Fruit fly (Drosophila melanogaster) whole organism, embryonic: ENCODE data around the gene CG13991.
A peak's percentile ranks its signal among the peaks of the same experiment; 100 is the strongest.

Experiments
- Adf1 ChIP-seq: fragments of 200-800 bp; sonication (Bioruptor generic); IDR thresholded peaks from 2 replicates; pipeline ENCODE4 v1.3.6; 2022; ENCODE audit warnings: missing biosample characterization, missing genetic modification characterization
- Aef1 ChIP-seq: fragments of 200-800 bp; sonication (Bioruptor generic); IDR thresholded peaks from 3 replicates; pipeline ENCODE4 v1.3.6; 2022; ENCODE audit warnings: missing biosample characterization, missing genetic modification characterization
- Blimp-1 ChIP-seq: fragments of 200-800 bp; sonication (Bioruptor generic); optimal IDR thresholded peaks from 3 replicates; lab custom pipeline; 2018; ENCODE audit warnings: missing biosample characterization, missing genetic modification characterization, mild to moderate bottlenecking, moderate library complexity, missing genetic modification reagents
- CG11560 ChIP-seq: fragments of 200-800 bp; sonication (Bioruptor generic); IDR thresholded peaks from 3 replicates; pipeline ENCODE4 v1.3.6; 2022; ENCODE audit warnings: missing biosample characterization, missing genetic modification characterization
- CG12942 ChIP-seq: fragments of 200-800 bp; sonication (Bioruptor generic); optimal IDR thresholded peaks from 3 replicates; lab custom pipeline; 2016; ENCODE audit warnings: missing biosample characterization, missing genetic modification characterization
- CG13287 ChIP-seq: fragments of 200-800 bp; sonication (Bioruptor generic); IDR thresholded peaks from 2 replicates; pipeline ENCODE4 v1.3.6; 2022; ENCODE audit warnings: missing biosample characterization, missing genetic modification characterization; ENCODE audit not compliant: partially characterized antibody
- CG13296 ChIP-seq: fragments of 200-800 bp; sonication (Bioruptor generic); optimal IDR thresholded peaks from 3 replicates; lab custom pipeline; 2018; ENCODE audit warnings: missing biosample characterization, mild to moderate bottlenecking, missing genetic modification characterization
- CG15514 ChIP-seq: fragments of 200-800 bp; sonication (Bioruptor generic); optimal IDR thresholded peaks from 3 replicates; lab custom pipeline; 2017; ENCODE audit warnings: missing biosample characterization, missing genetic modification characterization, mild to moderate bottlenecking, moderate library complexity, missing genetic modification reagents
- CG1832 ChIP-seq: fragments of 200-800 bp; sonication (Bioruptor generic); optimal IDR thresholded peaks from 2 replicates; lab custom pipeline; 2017; ENCODE audit warnings: missing biosample characterization, mild to moderate bottlenecking, missing genetic modification characterization, inconsistent platforms
- CG3726 ChIP-seq: fragments of 200-800 bp; sonication (Bioruptor generic); IDR thresholded peaks from 3 replicates; pipeline ENCODE4, ENCODE4 v1.3.6; 2022; ENCODE audit warnings: missing biosample characterization, missing genetic modification characterization
- CG4360 ChIP-seq: fragments of 200-800 bp; sonication (Bioruptor generic); IDR thresholded peaks from 2 replicates; pipeline ENCODE4 v1.3.6; 2022; ENCODE audit warnings: missing biosample characterization, missing genetic modification characterization
- CG6791 ChIP-seq: fragments of 200-800 bp; sonication (Bioruptor generic); IDR thresholded peaks from 3 replicates; pipeline ENCODE4 v1.3.6; 2022; ENCODE audit warnings: missing biosample characterization, missing genetic modification characterization; ENCODE audit not compliant: partially characterized antibody
- CG7372 ChIP-seq: fragments of 200-800 bp; sonication (Bioruptor generic); IDR thresholded peaks from 2 replicates; pipeline ENCODE4 v1.3.6; 2022; ENCODE audit warnings: missing biosample characterization, missing genetic modification characterization
- CG7963 ChIP-seq: fragments of 200-800 bp; sonication (Bioruptor generic); IDR thresholded peaks from 3 replicates; pipeline ENCODE4 v1.3.6; 2022; ENCODE audit warnings: missing biosample characterization, missing genetic modification characterization; ENCODE audit not compliant: partially characterized antibody
- CrebB ChIP-seq: fragments of 200-800 bp; sonication (Bioruptor generic); optimal IDR thresholded peaks from 3 replicates; lab custom pipeline; 2018; ENCODE audit warnings: missing biosample characterization, mild to moderate bottlenecking, missing genetic modification characterization
- Dbx ChIP-seq: fragments of 200-800 bp; sonication (Bioruptor generic); IDR thresholded peaks from 3 replicates; pipeline ENCODE4 v1.3.6; 2022; ENCODE audit warnings: missing biosample characterization, missing genetic modification characterization
- Deaf1 ChIP-seq: fragments of 200-800 bp; optimal IDR thresholded peaks from 3 replicates; lab custom pipeline; 2019; ENCODE audit warnings: missing biosample characterization, mild to moderate bottlenecking, missing genetic modification characterization, moderate library complexity
- Dll ChIP-seq: fragments of 200-800 bp; sonication (Bioruptor generic); IDR thresholded peaks from 4 replicates; pipeline ENCODE4 v1.3.6; 2022; ENCODE audit warnings: missing biosample characterization, missing genetic modification characterization; ENCODE audit not compliant: partially characterized antibody
- E2f1 ChIP-seq: fragments of 200-800 bp; sonication (Bioruptor generic); IDR thresholded peaks from 2 replicates; pipeline ENCODE4 v1.3.6; 2022; ENCODE audit warnings: missing biosample characterization, missing genetic modification characterization
- E2f2 ChIP-seq: fragments of 200-800 bp; sonication (Bioruptor generic); IDR thresholded peaks from 2 replicates; pipeline ENCODE4 v1.3.6; 2022; ENCODE audit warnings: missing biosample characterization, missing genetic modification characterization
- Ets65A ChIP-seq: fragments of 200-800 bp; sonication (Bioruptor generic); peaks from one replicate; lab custom pipeline; 2016; ENCODE audit warnings: missing biosample characterization, missing genetic modification characterization
- Hmx ChIP-seq: fragments of 200-800 bp; sonication (Bioruptor generic); optimal IDR thresholded peaks from 2 replicates; lab custom pipeline; 2016; ENCODE audit warnings: missing biosample characterization, missing genetic modification characterization
- MBD-R2 ChIP-seq: fragments of 200-800 bp; sonication (Bioruptor generic); IDR thresholded peaks from 2 replicates; pipeline ENCODE4 v1.3.6; 2022; ENCODE audit warnings: missing biosample characterization, missing genetic modification characterization
- Mes4 ChIP-seq: fragments of 200-800 bp; sonication (Bioruptor generic); optimal IDR thresholded peaks from 2 replicates; lab custom pipeline; 2016; ENCODE audit warnings: missing biosample characterization, missing genetic modification characterization
- Myb ChIP-seq: fragments of 200-800 bp; sonication (Bioruptor generic); optimal IDR thresholded peaks from 2 replicates; lab custom pipeline; 2016; ENCODE audit warnings: missing biosample characterization, missing genetic modification characterization
- Nf-YC ChIP-seq: fragments of 200-800 bp; optimal IDR thresholded peaks from 3 replicates; lab custom pipeline; 2019; ENCODE audit warnings: missing biosample characterization, mild to moderate bottlenecking, missing genetic modification characterization, moderate library complexity
- Sox102F ChIP-seq: fragments of 200-800 bp; sonication (Bioruptor generic); optimal IDR thresholded peaks from 2 replicates; lab custom pipeline; 2018; ENCODE audit warnings: missing biosample characterization, mild to moderate bottlenecking, missing genetic modification characterization, moderate library complexity
- Sry-β ChIP-seq: fragments of 200-800 bp; sonication (Bioruptor generic); optimal IDR thresholded peaks from 2 replicates; lab custom pipeline; 2018; ENCODE audit warnings: missing biosample characterization, mild to moderate bottlenecking, missing genetic modification characterization, moderate library complexity
- bowl ChIP-seq: fragments of 200-800 bp; sonication (Bioruptor generic); IDR thresholded peaks from 2 replicates; pipeline ENCODE4 v1.3.6; 2022; ENCODE audit warnings: missing biosample characterization, missing genetic modification characterization
- bsh ChIP-seq, 2 experiments: fragments of 200-800 bp; sonication (Bioruptor generic); optimal IDR thresholded peaks; 2 replicates each; lab custom pipeline; 2017 to 2018; ENCODE audit warnings: mild to moderate bottlenecking in 2 of 2, missing biosample characterization in 2 of 2, missing genetic modification characterization in 2 of 2, moderate library complexity in 1 of 2
- caup ChIP-seq: fragments of 200-800 bp; sonication (Bioruptor generic); optimal IDR thresholded peaks from 3 replicates; lab custom pipeline; 2017; ENCODE audit warnings: missing biosample characterization, mild to moderate bottlenecking, missing genetic modification characterization, moderate library complexity; ENCODE audit not compliant: severe bottlenecking
- chinmo ChIP-seq: fragments of 200-800 bp; sonication (Bioruptor generic); IDR thresholded peaks from 4 replicates; pipeline ENCODE4 v1.3.6; 2022; ENCODE audit warnings: missing biosample characterization, missing genetic modification characterization; ENCODE audit not compliant: partially characterized antibody
- ci ChIP-seq: fragments of 200-800 bp; sonication (Bioruptor generic); IDR thresholded peaks from 3 replicates; pipeline ENCODE4 v1.3.6; 2022; ENCODE audit warnings: missing biosample characterization, missing genetic modification characterization
- crp ChIP-seq, 2 experiments: fragments of 200-800 bp; sonication (Bioruptor generic); optimal IDR thresholded peaks; 2 replicates in 1 of 2; 3 replicates in 1 of 2; lab custom pipeline; 2017; ENCODE audit warnings: missing biosample characterization in 2 of 2, missing genetic modification characterization in 2 of 2, mild to moderate bottlenecking in 1 of 2, moderate library complexity in 1 of 2
- dmrt11E ChIP-seq: fragments of 200-800 bp; sonication (Bioruptor generic); optimal IDR thresholded peaks from 3 replicates; lab custom pipeline; 2018; ENCODE audit warnings: missing biosample characterization, mild to moderate bottlenecking, missing genetic modification characterization, moderate library complexity
- jumu ChIP-seq: fragments of 200-800 bp; sonication (Bioruptor generic); optimal IDR thresholded peaks from 3 replicates; lab custom pipeline; 2016; ENCODE audit warnings: missing biosample characterization, missing genetic modification characterization
- kay ChIP-seq: fragments of 200-800 bp; sonication (Bioruptor generic); optimal IDR thresholded peaks from 2 replicates; lab custom pipeline; 2016; ENCODE audit warnings: missing biosample characterization, missing genetic modification characterization
- ken ChIP-seq: fragments of 200-800 bp; sonication (Bioruptor generic); IDR thresholded peaks from 3 replicates; pipeline ENCODE4 v1.3.6; 2022; ENCODE audit warnings: missing biosample characterization, missing genetic modification characterization
- lab ChIP-seq: fragments of 200-800 bp; sonication (Bioruptor generic); optimal IDR thresholded peaks from 3 replicates; lab custom pipeline; 2017; ENCODE audit warnings: missing biosample characterization, missing genetic modification characterization, mild to moderate bottlenecking, moderate library complexity, missing genetic modification reagents
- nom ChIP-seq: fragments of 200-800 bp; sonication (Bioruptor generic); optimal IDR thresholded peaks from 2 replicates; lab custom pipeline; 2017; ENCODE audit warnings: missing biosample characterization, missing genetic modification characterization, mild to moderate bottlenecking, moderate library complexity, missing genetic modification reagents
- pnt ChIP-seq: fragments of 200-800 bp; sonication (Bioruptor generic); optimal IDR thresholded peaks from 3 replicates; lab custom pipeline; 2016; ENCODE audit warnings: missing biosample characterization, missing genetic modification characterization
- row ChIP-seq: fragments of 200-800 bp; sonication (Bioruptor generic); IDR thresholded peaks from 3 replicates; pipeline ENCODE4 v1.3.6; 2022; ENCODE audit warnings: missing biosample characterization, missing genetic modification characterization
- run ChIP-seq: fragments of 200-800 bp; sonication (Bioruptor generic); optimal IDR thresholded peaks from 3 replicates; lab custom pipeline; 2018; ENCODE audit warnings: missing biosample characterization, mild to moderate bottlenecking, missing genetic modification characterization
- sens ChIP-seq: fragments of 200-800 bp; sonication (Bioruptor generic); peaks from one replicate; lab custom pipeline; 2016; ENCODE audit warnings: missing biosample characterization, missing genetic modification characterization
- vnd ChIP-seq: fragments of 200-800 bp; sonication (Bioruptor generic); IDR thresholded peaks from 3 replicates; pipeline ENCODE4 v1.3.6; 2022; ENCODE audit warnings: missing biosample characterization, missing genetic modification characterization; ENCODE audit not compliant: partially characterized antibody

The CG13991 gene

DNA sequence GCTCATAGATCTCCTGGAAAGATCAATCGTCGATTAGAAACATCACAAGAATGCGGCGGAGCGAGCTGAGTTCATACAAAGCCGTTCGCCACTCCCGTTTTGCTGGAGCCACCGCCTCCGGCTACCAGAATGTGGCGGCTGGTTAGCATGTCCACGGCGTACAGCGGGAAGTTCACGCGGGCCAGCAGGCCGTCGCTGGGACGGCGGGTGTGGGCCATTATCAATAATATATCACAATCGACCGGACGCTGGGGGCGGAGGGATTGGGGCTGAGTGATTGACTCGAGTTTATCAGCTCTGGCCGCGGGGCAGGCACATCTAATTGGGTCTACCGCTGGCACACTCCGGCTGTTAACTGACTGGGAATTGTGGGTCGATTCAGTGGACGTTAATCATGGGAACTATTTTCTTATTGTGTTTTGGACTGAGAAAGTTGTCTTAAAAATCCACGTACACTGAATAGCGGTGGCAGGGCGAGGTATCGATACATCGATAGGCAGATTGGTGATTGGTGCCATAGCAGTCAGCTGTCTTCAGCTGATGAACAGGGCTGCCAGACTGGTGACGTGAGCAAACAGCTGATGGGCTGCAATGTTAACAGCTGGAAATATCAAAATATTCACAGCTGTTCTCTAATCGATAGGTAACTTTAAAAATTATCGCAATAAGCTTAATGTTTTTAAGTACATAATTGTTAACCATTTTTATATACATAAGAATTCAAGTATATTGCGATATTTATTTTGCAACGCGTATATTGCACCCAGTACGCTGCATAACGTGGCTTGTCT is 40.5 kb upstream of the CG13991 start, which contains the start of gene CG9175 (continued):
- TF ChIP-seq CG12942 (GFP tag; lab: Kevin White, UChicago) = no peak
- TF ChIP-seq Sox102F = no peak
- TF ChIP-seq bowl = no peak
- TF ChIP-seq dmrt11E (tag; lab: Kevin White, UChicago) = peak; percentile 19
- 0 out of 3 replicates have a peak, but pooled peaks have one; percentile 24 for TF ChIP-seq ken (GFP tag; lab: Robert Waterston, UW)
- peak; percentile 67 for TF ChIP-seq lab (GFP tag; lab: Kevin White, UChicago)
- peak; percentile 81 for TF ChIP-seq CG15514
- peak; percentile 39 for TF ChIP-seq caup (GFP tag; lab: Kevin White, UChicago)
- TF ChIP-seq, all 482 proteins: peak for 223

DNA sequence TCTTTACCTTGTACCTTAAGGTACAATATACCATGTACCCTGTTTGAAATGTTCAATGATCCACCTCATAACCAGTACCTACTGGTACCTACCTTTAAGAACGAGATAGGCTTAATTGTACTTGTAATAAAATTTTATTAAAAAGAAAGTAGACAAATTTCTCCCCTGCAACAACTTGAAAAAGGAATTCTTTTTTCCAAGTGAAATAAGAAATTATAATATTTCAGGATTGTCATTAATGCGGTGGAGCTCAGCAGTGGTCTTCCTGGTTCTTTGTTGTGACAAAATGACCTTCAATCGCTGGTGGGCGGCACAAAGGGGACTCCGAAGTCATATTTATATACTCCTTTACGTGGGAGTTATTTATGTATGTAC is 39.9 kb upstream of the CG13991 start:
- no peak for TF ChIP-seq Nf-YC
- TF ChIP-seq Mes4 (GFP tag; lab: Kevin White, UChicago) = no peak
- no peak for TF ChIP-seq pnt (GFP tag; lab: Kevin White, UChicago)
- TF ChIP-seq Sry-β (GFP tag; lab: Kevin White, UChicago) = no peak
- TF ChIP-seq CG13296 (GFP tag; lab: Kevin White, UChicago) = no peak
- TF ChIP-seq CG7372 (GFP tag; lab: Robert Waterston, UW) = no peak
- no peak for TF ChIP-seq CG6791 (GFP tag; lab: Robert Waterston, UW)
- TF ChIP-seq CrebB (tag; lab: Kevin White, UChicago) = no peak
- no peak for TF ChIP-seq CG3726 (GFP tag; lab: Robert Waterston, UW)
- TF ChIP-seq vnd (GFP tag; lab: Robert Waterston, UW) = no peak
- peak; percentile 4; the same call in 1 of the 3 replicates for TF ChIP-seq row
- TF ChIP-seq CG7963 (GFP tag; lab: Robert Waterston, UW) = no peak
- TF ChIP-seq CG11560 (tag; lab: Robert Waterston, UW) = no peak
- TF ChIP-seq Ets65A (GFP tag; lab: Kevin White, UChicago) = peak; percentile 10
- TF ChIP-seq Dbx (GFP tag; lab: Robert Waterston, UW) = no peak
- no peak for TF ChIP-seq E2f1 (GFP tag; lab: Robert Waterston, UW)
- TF ChIP-seq sens (GFP tag; lab: Kevin White, UChicago) = peak; percentile 49
- TF ChIP-seq, all 482 proteins: peak for 3

DNA sequence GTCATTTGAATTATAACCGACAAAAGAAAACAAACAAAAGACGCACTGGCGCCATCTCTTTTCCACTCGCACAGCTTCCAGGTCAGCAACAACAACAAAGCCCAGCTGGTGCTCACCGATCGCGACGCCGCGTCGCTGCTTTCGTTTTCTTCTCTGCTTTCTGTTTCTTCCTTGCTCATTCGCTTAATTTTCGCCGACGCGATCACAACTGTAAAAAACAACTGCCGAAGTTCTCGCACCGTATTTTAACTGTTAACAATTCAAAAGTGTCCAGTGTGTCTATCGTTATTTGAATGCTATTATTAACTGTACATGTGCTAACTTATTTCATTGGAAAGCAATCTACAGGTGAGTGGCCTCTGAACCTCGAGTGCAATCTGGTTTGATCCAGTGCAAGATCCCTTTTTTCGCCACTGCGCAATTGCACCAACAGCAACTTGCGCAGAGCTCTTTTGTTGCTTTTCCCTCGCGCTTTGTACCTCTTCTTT is 38.9 kb upstream of the CG13991 start, which contains the start of gene stai:
Gene stai (plus strand): TSS at position 176 of the 488 bp plus-strand sequence.
- TF ChIP-seq ci (GFP tag; lab: Robert Waterston, UW) (0 out of 3 replicates have a peak, but pooled peaks have one; percentile 24), crp (GFP tag; optimal IDR thresholded peaks at IDR 0.05; lab: Kevin White, UChicago) (peak in 1 of 2 experiments; percentile 47), run (tag; lab: Kevin White, UChicago) (no peak), Blimp-1 (peak; percentile 40), MBD-R2 (GFP tag; lab: Robert Waterston, UW) (0 out of 2 replicates have a peak, but pooled peaks have one; percentile 12), jumu (no peak), chinmo (GFP tag; lab: Robert Waterston, UW) (0 out of 4 replicates have a peak, but pooled peaks have one; percentile 24), Aef1 (GFP tag; lab: Robert Waterston, UW) (0 out of 3 replicates have a peak, but pooled peaks have one; percentile 13), Myb (peak; percentile 84), CG4360 (GFP tag; lab: Robert Waterston, UW) (peak; percentile 86), CG1832 (GFP tag; lab: Kevin White, UChicago) (peak; percentile 22), kay (GFP tag; lab: Kevin White, UChicago) (no peak), bsh (GFP tag; optimal IDR thresholded peaks at IDR 0.05; lab: Kevin White, UChicago) (peak in 1 of 2 experiments; percentile 58), nom (GFP tag; lab: Kevin White, UChicago) (peak; percentile 80), E2f2 (GFP tag; lab: Robert Waterston, UW) (peak; percentile 34; the same call in 1 of the 2 replicates), Dll (0 out of 4 replicates have a peak, but pooled peaks have one; percentile 22), Deaf1 (tag; lab: Kevin White, UChicago) (peak; percentile 12), lab (GFP tag; lab: Kevin White, UChicago) (no peak), CG13287 (GFP tag; lab: Robert Waterston, UW) (0 out of 2 replicates have a peak, but pooled peaks have one; percentile 16), Adf1 (GFP tag; lab: Robert Waterston, UW) (peak; percentile 83), Hmx (GFP tag; lab: Kevin White, UChicago) (no peak)
